Worm (Caenorhabditis elegans): ENCODE results near the gene gpa-10.

DNA sequence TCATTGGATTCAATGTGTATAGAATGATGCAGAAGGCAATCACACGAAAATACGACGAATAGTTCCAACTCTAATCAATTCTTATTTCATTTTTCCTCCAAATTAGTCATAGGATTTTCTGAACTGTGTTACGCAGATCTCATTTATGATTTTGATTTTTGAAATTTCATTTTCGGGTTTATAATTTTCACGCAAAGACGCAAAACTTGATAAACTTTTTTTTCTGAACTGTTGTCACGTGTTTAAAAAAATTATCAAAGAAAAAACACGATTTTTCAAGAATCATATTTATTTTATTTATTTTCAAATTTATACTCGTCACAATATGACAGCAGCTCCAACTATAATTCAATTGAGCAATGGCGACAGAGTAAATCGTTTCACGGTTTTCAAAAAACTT lies 42.1 kb upstream of the gpa-10 start, which contains the start of gene K11C4.1:
- TF ChIP-seq klf-2 (GFP tag; conservative IDR thresholded peaks at IDR 0.05) (no peak), T22C8.4 (GFP tag; IDR thresholded peaks at IDR 0.05) (no peak), ztf-29 (GFP tag; IDR thresholded peaks at IDR 0.05) (no peak), ref-1 (GFP tag; conservative IDR thresholded peaks at IDR 0.05) (no peak), flt-1 (GFP tag; IDR thresholded peaks at IDR 0.05) (no peak), tab-1 (GFP tag; IDR thresholded peaks at IDR 0.05) (no peak), ztf-23 (GFP tag; IDR thresholded peaks at IDR 0.05) (no peak)
